Worm (Caenorhabditis elegans): ENCODE results near the gene W06D11.5.
A peak's percentile ranks its signal among the peaks of the same experiment; 100 is the strongest.

Gene W06D11.5

ce11 chrX:12348329-12348728, 48.4 kb downstream of the W06D11.5 start, which contains the start of gene F42F12.14:
Gene F42F12.14, plus strand, starts transcription at chrX:12348629.
- TF ChIP-seq sem-4 (tag; optimal IDR thresholded peaks at IDR 0.05) (no peak), crh-2 (tag; optimal IDR thresholded peaks at IDR 0.05) (no peak), nhr-21 (tag; optimal IDR thresholded peaks at IDR 0.05) (no peak), snpc-4 (tag; optimal IDR thresholded peaks at IDR 0.05) (no peak), mbf-1 (tag; optimal IDR thresholded peaks at IDR 0.05) (no peak), R02D3.7 (tag; optimal IDR thresholded peaks at IDR 0.05) (no peak), blmp-1 (tag; optimal IDR thresholded peaks at IDR 0.05; ENCODE audit: insufficient read depth) (no peak), elt-3 (tag; optimal IDR thresholded peaks at IDR 0.05) (no peak), unc-55 (GFP tag; optimal IDR thresholded peaks at IDR 0.05) (no peak), unc-39 (tag; optimal IDR thresholded peaks at IDR 0.05) (no peak), nhr-11 (tag; optimal IDR thresholded peaks at IDR 0.05) (no peak), fos-1 (tag; optimal IDR thresholded peaks at IDR 0.05) (no peak), ceh-16 (tag; optimal IDR thresholded peaks at IDR 0.05) (no peak), mdl-1 (tag; optimal IDR thresholded peaks at IDR 0.05) (no peak), unc-62 (GFP tag; optimal IDR thresholded peaks at IDR 0.05) (no peak), nhr-6 (tag; optimal IDR thresholded peaks at IDR 0.05) (no peak), lin-39 (tag; optimal IDR thresholded peaks at IDR 0.05) (no peak), nhr-12 (tag; optimal IDR thresholded peaks at IDR 0.05) (no peak), lsy-2 (tag; optimal IDR thresholded peaks at IDR 0.05) (no peak), nhr-129 (tag; optimal IDR thresholded peaks at IDR 0.05) (no peak)

- no peak for TF ChIP-seq lin-13 (GFP tag; optimal IDR thresholded peaks at IDR 0.05)
- TF ChIP-seq C34F6.9 (tag; optimal IDR thresholded peaks at IDR 0.05): no peak
- no peak for TF ChIP-seq sma-9 (GFP tag; optimal IDR thresholded peaks at IDR 0.05)
- TF ChIP-seq sma-9 (tag; optimal IDR thresholded peaks at IDR 0.05): no peak
- peak; percentile 3 for TF ChIP-seq fos-1 (tag; optimal IDR thresholded peaks at IDR 0.05)
- TF ChIP-seq R02D3.7 (tag; optimal IDR thresholded peaks at IDR 0.05): no peak
- no peak for TF ChIP-seq F13H6.1 (tag; optimal IDR thresholded peaks at IDR 0.05)
- TF ChIP-seq ztf-11 (tag; optimal IDR thresholded peaks at IDR 0.05): no peak
- no peak for TF ChIP-seq ztf-1 (GFP tag; conservative IDR thresholded peaks at IDR 0.05)
Measured at ce11 chrX:12350207-12350606, 50.3 kb downstream of the W06D11.5 start, which contains the start of gene F42F12.3. Gene F42F12.3, plus strand, starts transcription at chrX:12350578.

Data from whole organism, L2 larva.